Fruit fly (Drosophila melanogaster) whole organism, embryonic: ENCODE data around the gene CG15891.
A peak's percentile ranks its signal among the peaks of the same experiment; 100 is the strongest.

Experiments used
- Atf6 ChIP-seq: fragments of 200-800 bp; sonication (Bioruptor generic); IDR thresholded peaks from 2 replicates; pipeline ENCODE4 v1.3.6; 2022; ENCODE audit warnings: missing biosample characterization, missing genetic modification characterization
- CG10654 ChIP-seq: fragments of 200-800 bp; sonication (Bioruptor generic); optimal IDR thresholded peaks from 2 replicates; lab custom pipeline; 2016; ENCODE audit warnings: missing biosample characterization, missing genetic modification characterization
- CG12155 ChIP-seq: fragments of 200-800 bp; sonication (Bioruptor generic); optimal IDR thresholded peaks from 3 replicates; lab custom pipeline; 2016; ENCODE audit warnings: missing biosample characterization, missing genetic modification characterization
- CG13287 ChIP-seq: fragments of 200-800 bp; sonication (Bioruptor generic); IDR thresholded peaks from 2 replicates; pipeline ENCODE4 v1.3.6; 2022; ENCODE audit warnings: missing biosample characterization, missing genetic modification characterization; ENCODE audit not compliant: partially characterized antibody
- CG13624 ChIP-seq: fragments of 200-800 bp; sonication (Bioruptor generic); optimal IDR thresholded peaks from 2 replicates; lab custom pipeline; 2016; ENCODE audit warnings: missing biosample characterization, missing genetic modification characterization
- CG15601 ChIP-seq: fragments of 200-800 bp; sonication (Bioruptor generic); optimal IDR thresholded peaks from 3 replicates; lab custom pipeline; 2019; ENCODE audit warnings: missing biosample characterization, mild to moderate bottlenecking, missing genetic modification characterization, moderate library complexity
- CG17568 ChIP-seq: fragments of 200-800 bp; sonication (Bioruptor generic); optimal IDR thresholded peaks from 2 replicates; lab custom pipeline; 2018; ENCODE audit warnings: missing biosample characterization, mild to moderate bottlenecking, missing genetic modification characterization, moderate library complexity
- CG18011 ChIP-seq: fragments of 200-800 bp; sonication (Bioruptor generic); optimal IDR thresholded peaks from 2 replicates; lab custom pipeline; 2017; ENCODE audit warnings: missing biosample characterization, missing genetic modification characterization, mild to moderate bottlenecking, moderate library complexity, missing genotype
- CG31388 ChIP-seq: fragments of 200-800 bp; sonication (Bioruptor generic); optimal IDR thresholded peaks from 2 replicates; lab custom pipeline; 2016; ENCODE audit warnings: missing biosample characterization, missing genetic modification characterization
- CG3163 ChIP-seq: fragments of 200-800 bp; sonication (Bioruptor generic); optimal IDR thresholded peaks from 3 replicates; lab custom pipeline; 2016; ENCODE audit warnings: missing biosample characterization, missing genetic modification characterization
- CG34224 ChIP-seq: fragments of 200-800 bp; sonication (Bioruptor generic); IDR thresholded peaks from 3 replicates; pipeline ENCODE4 v1.3.6; 2022; ENCODE audit warnings: missing biosample characterization, missing genetic modification characterization; ENCODE audit not compliant: partially characterized antibody
- CG34422 ChIP-seq: fragments of 200-800 bp; sonication (Bioruptor generic); IDR thresholded peaks from 3 replicates; pipeline ENCODE4 v1.3.6; 2022; ENCODE audit warnings: missing biosample characterization, missing genetic modification characterization
- CG4424 ChIP-seq: fragments of 200-800 bp; sonication (Bioruptor generic); optimal IDR thresholded peaks from 3 replicates; lab custom pipeline; 2016; ENCODE audit warnings: missing biosample characterization, missing genetic modification characterization
- CG5180 ChIP-seq: fragments of 200-800 bp; sonication (Bioruptor generic); optimal IDR thresholded peaks from 3 replicates; lab custom pipeline; 2017; ENCODE audit warnings: missing biosample characterization, missing genetic modification characterization, mild to moderate bottlenecking, moderate library complexity, missing genetic modification reagents
- CG5953 ChIP-seq: fragments of 200-800 bp; sonication (Bioruptor generic); IDR thresholded peaks from 2 replicates; pipeline ENCODE4 v1.3.6; 2022; ENCODE audit warnings: missing biosample characterization, missing genetic modification characterization
- CG7745 ChIP-seq: fragments of 200-800 bp; sonication (Bioruptor generic); optimal IDR thresholded peaks from 2 replicates; lab custom pipeline; 2018; ENCODE audit warnings: missing biosample characterization, mild to moderate bottlenecking, missing genetic modification characterization, moderate library complexity
- CG8924 ChIP-seq: fragments of 200-800 bp; optimal IDR thresholded peaks from 3 replicates; lab custom pipeline; 2019; ENCODE audit warnings: missing biosample characterization, mild to moderate bottlenecking, missing genetic modification characterization, moderate library complexity
- CG9727 ChIP-seq: fragments of 200-800 bp; sonication (Bioruptor generic); optimal IDR thresholded peaks from 3 replicates; lab custom pipeline; 2017; ENCODE audit warnings: missing biosample characterization, mild to moderate bottlenecking, missing genetic modification characterization
- D19A ChIP-seq: fragments of 200-800 bp; optimal IDR thresholded peaks from 3 replicates; lab custom pipeline; 2019; ENCODE audit warnings: missing biosample characterization, mild to moderate bottlenecking, missing genetic modification characterization, moderate library complexity
- Dad ChIP-seq: fragments of 200-800 bp; sonication (Bioruptor generic); optimal IDR thresholded peaks from 3 replicates; lab custom pipeline; 2016; ENCODE audit warnings: missing biosample characterization, missing genetic modification characterization
- Deaf1 ChIP-seq: fragments of 200-800 bp; optimal IDR thresholded peaks from 3 replicates; lab custom pipeline; 2019; ENCODE audit warnings: missing biosample characterization, mild to moderate bottlenecking, missing genetic modification characterization, moderate library complexity
- Fer2 ChIP-seq: fragments of 200-800 bp; sonication (Bioruptor generic); optimal IDR thresholded peaks from 2 replicates; lab custom pipeline; 2018; ENCODE audit warnings: missing biosample characterization, mild to moderate bottlenecking, missing genetic modification characterization, moderate library complexity
- Gug ChIP-seq: fragments of 200-800 bp; sonication (Bioruptor generic); IDR thresholded peaks from 4 replicates; pipeline ENCODE4 v1.3.6; 2022; ENCODE audit warnings: missing biosample characterization, missing genetic modification characterization
- Hey ChIP-seq: fragments of 200-800 bp; sonication (Bioruptor generic); optimal IDR thresholded peaks from 3 replicates; lab custom pipeline; 2018; ENCODE audit warnings: missing biosample characterization, mild to moderate bottlenecking, missing genetic modification characterization
- NC2α ChIP-seq: fragments of 200-800 bp; sonication (Bioruptor generic); optimal IDR thresholded peaks from 2 replicates; lab custom pipeline; 2016; ENCODE audit warnings: missing biosample characterization, missing genetic modification characterization
- ac ChIP-seq: fragments of 200-800 bp; sonication (Bioruptor generic); optimal IDR thresholded peaks from 3 replicates; lab custom pipeline; 2017; ENCODE audit warnings: missing biosample characterization, mild to moderate bottlenecking, missing genetic modification characterization
- bbx ChIP-seq: fragments of 200-800 bp; sonication (Bioruptor generic); IDR thresholded peaks from 2 replicates; pipeline ENCODE4 v1.3.6; 2022; ENCODE audit warnings: missing biosample characterization, missing genetic modification characterization; ENCODE audit not compliant: partially characterized antibody
- br ChIP-seq: fragments of >200 bp; optimal IDR thresholded peaks from 2 replicates; lab custom pipeline; 2017
- bsh ChIP-seq, 2 experiments: fragments of 200-800 bp; sonication (Bioruptor generic); optimal IDR thresholded peaks; 2 replicates each; lab custom pipeline; 2017 to 2018; ENCODE audit warnings: mild to moderate bottlenecking in 2 of 2, missing biosample characterization in 2 of 2, missing genetic modification characterization in 2 of 2, moderate library complexity in 1 of 2
- btn ChIP-seq: fragments of 200-800 bp; sonication (Bioruptor generic); optimal IDR thresholded peaks from 2 replicates; lab custom pipeline; 2016; ENCODE audit warnings: missing biosample characterization, missing genetic modification characterization
- chm ChIP-seq: fragments of 200-800 bp; sonication (Bioruptor generic); IDR thresholded peaks from 2 replicates; pipeline ENCODE4 v1.3.6; 2022; ENCODE audit warnings: missing biosample characterization, missing genetic modification characterization
- ci ChIP-seq: fragments of 200-800 bp; sonication (Bioruptor generic); IDR thresholded peaks from 3 replicates; pipeline ENCODE4 v1.3.6; 2022; ENCODE audit warnings: missing biosample characterization, missing genetic modification characterization
- crp ChIP-seq, 2 experiments: fragments of 200-800 bp; sonication (Bioruptor generic); optimal IDR thresholded peaks; 2 replicates in 1 of 2; 3 replicates in 1 of 2; lab custom pipeline; 2017; ENCODE audit warnings: missing biosample characterization in 2 of 2, missing genetic modification characterization in 2 of 2, mild to moderate bottlenecking in 1 of 2, moderate library complexity in 1 of 2
- danr ChIP-seq: fragments of 200-800 bp; sonication (Bioruptor generic); IDR thresholded peaks from 2 replicates; pipeline ENCODE4 v1.3.6; 2022; ENCODE audit warnings: missing biosample characterization, missing genetic modification characterization
- exex ChIP-seq: fragments of 200-800 bp; sonication (Bioruptor generic); optimal IDR thresholded peaks from 4 replicates; lab custom pipeline; 2018; ENCODE audit warnings: missing biosample characterization, mild to moderate bottlenecking, missing genetic modification characterization, moderate library complexity
- fd3F ChIP-seq: fragments of 200-800 bp; sonication (Bioruptor generic); optimal IDR thresholded peaks from 2 replicates; lab custom pipeline; 2018; ENCODE audit warnings: missing biosample characterization, mild to moderate bottlenecking, missing genetic modification characterization, moderate library complexity
- fd96Cb ChIP-seq: fragments of 200-800 bp; sonication (Bioruptor generic); optimal IDR thresholded peaks from 2 replicates; lab custom pipeline; 2018; ENCODE audit warnings: missing biosample characterization, mild to moderate bottlenecking, missing genetic modification characterization, moderate library complexity
- ftz-f1 ChIP-seq: fragments of 200-800 bp; sonication (Bioruptor generic); optimal IDR thresholded peaks from 2 replicates; lab custom pipeline; 2016; ENCODE audit warnings: missing biosample characterization, missing genetic modification characterization
- grn ChIP-seq: fragments of 200-800 bp; sonication (Bioruptor generic); optimal IDR thresholded peaks from 3 replicates; lab custom pipeline; 2017; ENCODE audit warnings: missing biosample characterization, missing genetic modification characterization
- lab ChIP-seq: fragments of 200-800 bp; sonication (Bioruptor generic); optimal IDR thresholded peaks from 3 replicates; lab custom pipeline; 2017; ENCODE audit warnings: missing biosample characterization, missing genetic modification characterization, mild to moderate bottlenecking, moderate library complexity, missing genetic modification reagents
- nmo ChIP-seq: fragments of 200-800 bp; sonication (Bioruptor generic); optimal IDR thresholded peaks from 2 replicates; lab custom pipeline; 2018; ENCODE audit warnings: missing biosample characterization, mild to moderate bottlenecking, missing genetic modification characterization, moderate library complexity
- odd ChIP-seq: fragments of 200-800 bp; sonication (Bioruptor generic); optimal IDR thresholded peaks from 2 replicates; lab custom pipeline; 2017; ENCODE audit warnings: missing biosample characterization, mild to moderate bottlenecking, missing genetic modification characterization
- p53 ChIP-seq: fragments of 200-800 bp; sonication (Bioruptor generic); optimal IDR thresholded peaks from 2 replicates; lab custom pipeline; 2016; ENCODE audit warnings: missing biosample characterization, missing genetic modification characterization
- peb ChIP-seq: fragments of 200-800 bp; sonication (Bioruptor generic); IDR thresholded peaks from 2 replicates; pipeline ENCODE4 v1.3.6; 2022; ENCODE audit warnings: missing biosample characterization, missing genetic modification characterization
- sisA ChIP-seq: fragments of 200-800 bp; sonication (Bioruptor generic); IDR thresholded peaks from 2 replicates; pipeline ENCODE4 v1.3.6; 2022; ENCODE audit warnings: missing biosample characterization, missing genetic modification characterization
- sqz ChIP-seq: fragments of 200-800 bp; sonication (Bioruptor generic); optimal IDR thresholded peaks from 3 replicates; lab custom pipeline; 2018; ENCODE audit warnings: missing biosample characterization, mild to moderate bottlenecking, missing genetic modification characterization
- sr ChIP-seq: fragments of 200-800 bp; sonication (Bioruptor generic); IDR thresholded peaks from 3 replicates; pipeline ENCODE4 v1.3.6; 2022; ENCODE audit warnings: missing biosample characterization, missing genetic modification characterization
- tap ChIP-seq: fragments of 200-800 bp; optimal IDR thresholded peaks from 3 replicates; lab custom pipeline; 2019; ENCODE audit warnings: missing biosample characterization, mild to moderate bottlenecking, missing genetic modification characterization, moderate library complexity
- tgo ChIP-seq: fragments of 200-800 bp; sonication (Bioruptor generic); IDR thresholded peaks from 3 replicates; pipeline ENCODE4 v1.3.6; 2022; ENCODE audit warnings: missing biosample characterization, missing genetic modification characterization
- trh ChIP-seq: fragments of 200-800 bp; sonication (Bioruptor generic); optimal IDR thresholded peaks from 2 replicates; lab custom pipeline; 2016; ENCODE audit warnings: missing biosample characterization, missing genetic modification characterization

CG15891 gene

DNA sequence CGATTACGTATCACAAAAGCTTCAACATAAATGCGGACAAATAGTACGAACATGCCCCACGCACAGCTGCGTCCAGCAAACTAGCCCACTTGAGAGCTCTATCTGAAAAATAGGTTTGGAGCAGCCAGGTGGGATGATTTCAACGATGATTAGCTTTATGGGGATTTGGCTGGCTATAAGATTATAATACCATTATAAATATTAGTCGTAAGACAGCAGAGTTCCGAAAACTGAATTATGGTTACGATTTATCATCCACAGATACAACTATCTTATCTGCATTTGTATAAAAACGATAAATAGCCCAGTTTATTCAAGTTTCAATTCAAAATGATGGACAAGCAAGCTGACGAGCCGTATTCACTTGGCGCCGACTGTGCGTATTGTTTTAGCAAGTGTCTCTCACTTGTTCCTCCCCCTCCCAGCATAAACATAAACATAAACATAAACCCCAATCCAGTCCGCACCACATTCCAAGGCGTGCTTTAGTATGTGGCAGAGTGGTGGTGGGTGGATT lies 31.5 kb downstream of the CG15891 start (continued):
- TF ChIP-seq grn (GFP tag; lab: Kevin White, UChicago) (peak; percentile 49), Atf6 (GFP tag; lab: Robert Waterston, UW) (peak; percentile 84), bbx (no peak), fd3F (GFP tag; lab: Kevin White, UChicago) (peak; percentile 59), odd (GFP tag; lab: Kevin White, UChicago) (peak; percentile 79), Gug (peak; percentile 64; the same call in 3 of the 4 replicates), Deaf1 (tag; lab: Kevin White, UChicago) (peak; percentile 63), exex (tag; lab: Kevin White, UChicago) (peak; percentile 87), Dad (GFP tag; lab: Kevin White, UChicago) (no peak), ac (no peak), CG15601 (peak; percentile 23), sisA (GFP tag; lab: Robert Waterston, UW) (peak; percentile 61), chm (GFP tag; lab: Robert Waterston, UW) (no peak), CG10654 (GFP tag; lab: Kevin White, UChicago) (peak; percentile 37), CG5180 (GFP tag; lab: Kevin White, UChicago) (peak; percentile 76), CG34224 (no peak), btn (no peak), CG9727 (GFP tag; lab: Kevin White, UChicago) (peak; percentile 81), trh (GFP tag; lab: Kevin White, UChicago) (no peak), danr (peak; percentile 59; the same call in 1 of the 2 replicates), CG8924 (tag; lab: Kevin White, UChicago) (peak; percentile 79), tgo (GFP tag; lab: Robert Waterston, UW) (peak; percentile 58; the same call in 2 of the 3 replicates), CG12155 (GFP tag; lab: Kevin White, UChicago) (peak; percentile 50), sqz (GFP tag; lab: Kevin White, UChicago) (peak; percentile 57), Hey (tag; lab: Kevin White, UChicago) (peak; percentile 18), CG7745 (tag; lab: Kevin White, UChicago) (no peak), Fer2 (peak; percentile 13), tap (tag; lab: Kevin White, UChicago) (peak; percentile 70), CG31388 (peak; percentile 50), p53 (GFP tag; lab: Kevin White, UChicago) (no peak), NC2α (GFP tag; lab: Kevin White, UChicago) (no peak), sr (peak; percentile 15; the same call in 1 of the 3 replicates), CG17568 (peak; percentile 62), peb (0 out of 2 replicates have a peak, but pooled peaks have one; percentile 15), CG5953 (GFP tag; lab: Robert Waterston, UW) (no peak), br (lab: Kevin White, UChicago) (no peak), nmo (GFP tag; lab: Kevin White, UChicago) (peak; percentile 85), CG3163 (GFP tag; lab: Kevin White, UChicago) (no peak), crp (GFP tag; optimal IDR thresholded peaks at IDR 0.05; lab: Kevin White, UChicago) (no peak), ci (GFP tag; lab: Robert Waterston, UW) (0 out of 3 replicates have a peak, but pooled peaks have one; percentile 33), lab (peak; percentile 90), CG18011 (peak; percentile 45), bsh (GFP tag; optimal IDR thresholded peaks at IDR 0.05; lab: Kevin White, UChicago) (peak in 1 of 2 experiments; percentile 60), ftz-f1 (GFP tag; lab: Kevin White, UChicago) (no peak), fd96Cb (tag; lab: Kevin White, UChicago) (peak; percentile 69), CG34422 (GFP tag; lab: Robert Waterston, UW) (peak; percentile 45; the same call in 2 of the 3 replicates), D19A (tag; lab: Kevin White, UChicago) (peak; percentile 77), CG13624 (peak; percentile 49), CG13287 (GFP tag; lab: Robert Waterston, UW) (no peak), CG4424 (GFP tag; lab: Kevin White, UChicago) (peak; percentile 61)
